Worm (Caenorhabditis elegans): ENCODE data around the gene T26A5.6.

Gene T26A5.6

ce11 chrIII:6420201-6420600 lies 30.3 kb downstream of the T26A5.6 start (continued):
- TF ChIP-seq egl-13 (tag; optimal IDR thresholded peaks at IDR 0.05) (no peak), nhr-12 (tag; optimal IDR thresholded peaks at IDR 0.05) (no peak), mef-2 (tag; optimal IDR thresholded peaks at IDR 0.05) (no peak), unc-130 (tag; optimal IDR thresholded peaks at IDR 0.05) (no peak), lin-39 (tag; optimal IDR thresholded peaks at IDR 0.05) (no peak), ces-1 (GFP tag; optimal IDR thresholded peaks at IDR 0.05) (no peak), hpl-2 (GFP tag; optimal IDR thresholded peaks at IDR 0.05) (no peak), aha-1 (tag; optimal IDR thresholded peaks at IDR 0.05) (no peak), xbp-1 (tag; optimal IDR thresholded peaks at IDR 0.05) (no peak), dpl-1 (GFP tag; optimal IDR thresholded peaks at IDR 0.05) (no peak), irx-1 (tag; optimal IDR thresholded peaks at IDR 0.05) (no peak)

DNA sequence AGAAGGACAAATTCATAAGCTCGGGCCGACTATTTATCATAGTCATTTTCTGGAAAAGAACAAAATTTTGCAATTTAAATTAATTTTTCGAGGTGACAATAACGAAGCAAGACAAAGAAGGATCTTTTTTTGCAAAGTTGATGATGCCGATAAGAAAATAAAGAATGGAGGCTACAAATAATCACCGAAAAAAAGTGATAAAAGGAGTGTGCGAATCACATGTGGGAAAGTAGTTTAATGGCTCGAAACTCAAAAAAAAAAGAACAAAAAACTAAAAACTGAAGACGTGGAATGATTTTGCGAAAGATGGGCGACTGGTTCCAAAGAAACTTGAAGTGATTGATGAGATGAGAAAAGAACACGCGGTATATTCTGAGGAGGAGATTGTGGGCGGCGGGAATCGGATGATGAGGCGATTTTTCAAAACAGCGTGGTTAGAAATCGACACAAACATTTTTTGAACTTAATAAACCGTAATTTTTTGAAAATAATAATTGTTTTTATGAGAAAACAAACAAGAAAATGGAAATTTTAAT lies 31.0 kb downstream of the T26A5.6 start, which contains the start of gene atgl-1:
TSS of gene atgl-1 (minus strand) at position 51 of the 536 bp plus-strand sequence.
- TF ChIP-seq fkh-8 (tag; optimal IDR thresholded peaks at IDR 0.05) (no peak), lin-35 (GFP tag; optimal IDR thresholded peaks at IDR 0.05) (no peak), lin-14 (GFP tag; optimal IDR thresholded peaks at IDR 0.05) (peak; percentile 62), efl-1 (optimal IDR thresholded peaks at IDR 0.05) (no peak), efl-1 (GFP tag; optimal IDR thresholded peaks at IDR 0.05 in 1 of 2) (peak in 1 of 2 experiments; percentile 51), nhr-85 (tag) (peak; percentile 84), elt-3 (tag; optimal IDR thresholded peaks at IDR 0.05) (peak in 1 of 6 experiments; percentile 18), blmp-1 (tag; optimal IDR thresholded peaks at IDR 0.05) (peak; percentile 46), nhr-71 (tag; optimal IDR thresholded peaks at IDR 0.05) (peak; percentile 37), lin-39 (tag; optimal IDR thresholded peaks at IDR 0.05) (no peak), nhr-20 (tag; optimal IDR thresholded peaks at IDR 0.05) (peak; percentile 3)

DNA sequence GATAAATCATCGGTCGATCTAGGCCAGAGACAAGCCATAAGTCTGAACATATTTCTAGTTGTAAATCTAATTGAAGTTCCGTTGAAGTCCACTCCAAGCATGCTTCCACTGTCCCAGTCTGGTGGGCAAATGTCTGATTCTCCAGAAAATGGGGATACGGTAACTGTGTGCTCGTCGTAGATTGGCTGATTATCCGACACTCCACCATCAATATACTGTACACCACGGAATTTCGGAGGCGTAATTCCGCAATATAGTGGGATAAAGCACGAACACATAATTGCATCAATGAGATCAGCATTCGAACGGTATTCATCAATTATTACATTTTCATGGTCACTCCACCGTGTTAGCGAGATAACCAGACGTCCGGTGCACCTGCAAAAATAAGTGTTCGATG lies 32.2 kb downstream of the T26A5.6 start:
- TF ChIP-seq nhr-85 (tag) (peak; percentile 75), ztf-11 (tag; optimal IDR thresholded peaks at IDR 0.05) (no peak)

- peak; percentile 45 for TF ChIP-seq nhr-71 (tag; optimal IDR thresholded peaks at IDR 0.05)
- TF ChIP-seq elt-2 (tag; optimal IDR thresholded peaks at IDR 0.05), result no peak
- TF ChIP-seq efl-1 (optimal IDR thresholded peaks at IDR 0.05), result no peak
- no peak for TF ChIP-seq efl-1 (GFP tag; optimal IDR thresholded peaks at IDR 0.05 in 1 of 2)
- TF ChIP-seq hpl-2 (GFP tag; optimal IDR thresholded peaks at IDR 0.05), result no peak
- no peak for TF ChIP-seq pax-3 (tag; optimal IDR thresholded peaks at IDR 0.05)
- no peak for TF ChIP-seq ceh-63 (GFP tag; optimal IDR thresholded peaks at IDR 0.05)
- TF ChIP-seq C04F5.9 (tag; optimal IDR thresholded peaks at IDR 0.05), result no peak
- TF ChIP-seq jun-1 (tag; optimal IDR thresholded peaks at IDR 0.05), result no peak
- no peak for TF ChIP-seq ces-1 (GFP tag; optimal IDR thresholded peaks at IDR 0.05)
- TF ChIP-seq C34B4.2 (tag; optimal IDR thresholded peaks at IDR 0.05), result no peak
- TF ChIP-seq mep-1 (tag; optimal IDR thresholded peaks at IDR 0.05), result no peak
- no peak for TF ChIP-seq snpc-4 (tag; optimal IDR thresholded peaks at IDR 0.05)
- no peak for TF ChIP-seq lsy-2 (tag; optimal IDR thresholded peaks at IDR 0.05)
- TF ChIP-seq tlp-1 (tag; optimal IDR thresholded peaks at IDR 0.05), result no peak
- no peak for TF ChIP-seq fkh-8 (tag; optimal IDR thresholded peaks at IDR 0.05)
- no peak for TF ChIP-seq fkh-4 (tag; optimal IDR thresholded peaks at IDR 0.05; ENCODE audit: borderline replicate concordance)
- no peak for TF ChIP-seq elt-3 (tag; optimal IDR thresholded peaks at IDR 0.05)
- TF ChIP-seq ceh-8 (GFP tag; optimal IDR thresholded peaks at IDR 0.05), result no peak
- peak; percentile 70 for TF ChIP-seq nhr-85 (tag)
- TF ChIP-seq tbx-2 (tag; optimal IDR thresholded peaks at IDR 0.05), result peak; percentile 27
- TF ChIP-seq irx-1 (tag; optimal IDR thresholded peaks at IDR 0.05), result no peak
- peak; percentile 39 for TF ChIP-seq aly-2 (tag; optimal IDR thresholded peaks at IDR 0.05)
- no peak for TF ChIP-seq unc-98 (GFP tag; IDR thresholded peaks at IDR 0.05)
- peak; percentile 42 for TF ChIP-seq nhr-47 (tag; optimal IDR thresholded peaks at IDR 0.05)
- TF ChIP-seq ceh-90 (tag; optimal IDR thresholded peaks at IDR 0.05), result no peak
- TF ChIP-seq alr-1 (tag; optimal IDR thresholded peaks at IDR 0.05; ENCODE audit: borderline replicate concordance), result no peak
- no peak for TF ChIP-seq mab-9 (GFP tag; IDR thresholded peaks at IDR 0.05)
- TF ChIP-seq egl-27 (tag; optimal IDR thresholded peaks at IDR 0.05), result no peak
- TF ChIP-seq unc-62 (GFP tag; optimal IDR thresholded peaks at IDR 0.05), result no peak
- peak; percentile 5 for TF ChIP-seq nhr-20 (tag; optimal IDR thresholded peaks at IDR 0.05)
- no peak for TF ChIP-seq isw-1 (GFP tag; IDR thresholded peaks at IDR 0.05)
- TF ChIP-seq fos-1 (tag; optimal IDR thresholded peaks at IDR 0.05), result no peak
These were observed 35.1 kb downstream of the T26A5.6 start, which contains the start of gene nas-4 for ce11 chrIII:6415306-6415973. Gene nas-4, minus strand, starts transcription at chrIII:6415656.

Data from whole organism, L1 larva.